Worm (Caenorhabditis elegans) whole organism, L4 larva: ENCODE measurements around the gene ncx-3.

Source experiments
- ceh-32 ChIP-seq: sonication (generic microtip); optimal IDR thresholded peaks from 2 replicates; lab custom pipeline; 2016; ENCODE audit warnings: mild to moderate bottlenecking, missing genetic modification characterization, missing compliant biosample characterization; ENCODE audit not compliant: poor library complexity
- cey-2 ChIP-seq: sonication (generic microtip); optimal IDR thresholded peaks from 3 replicates; lab custom pipeline; 2017; ENCODE audit warnings: missing genetic modification characterization, mild to moderate bottlenecking, missing compliant biosample characterization, antibody characterized with exemption, borderline replicate concordance; ENCODE audit not compliant: insufficient read depth
- daf-16 ChIP-seq, 3 experiments: sonication (generic microtip); optimal IDR thresholded peaks; 2 replicates each; lab custom pipeline; 2016 to 2017; ENCODE audit warnings: missing genetic modification characterization in 3 of 3, missing genetic modification reagents in 3 of 3, mild to moderate bottlenecking in 2 of 3, missing compliant biosample characterization in 2 of 3, missing biosample characterization in 1 of 3, moderate library complexity in 1 of 3
- jun-1 ChIP-seq: fragments of 150-350 bp; optimal IDR thresholded peaks from 2 replicates; lab custom pipeline; 2014; ENCODE audit warnings: missing biosample characterization, missing genetic modification reagents, missing genetic modification characterization
- nhr-28 ChIP-seq: fragments of 150-350 bp; optimal IDR thresholded peaks from 2 replicates; lab custom pipeline; 2014; ENCODE audit warnings: missing biosample characterization, missing genetic modification characterization
- skn-1 ChIP-seq: fragments of 150-350 bp; optimal IDR thresholded peaks from 2 replicates; lab custom pipeline; 2014; ENCODE audit warnings: missing biosample characterization, missing genetic modification characterization
- snpc-4 ChIP-seq: fragments of 150-350 bp; optimal IDR thresholded peaks from 2 replicates; lab custom pipeline; 2014; ENCODE audit warnings: missing biosample characterization, missing genetic modification characterization

- TF ChIP-seq nhr-28 (tag; lab: Kevin White, UChicago) (no peak), snpc-4 (tag; lab: Kevin White, UChicago) (no peak), jun-1 (no peak), cey-2 (no peak), skn-1 (no peak), daf-16 (GFP tag; optimal IDR thresholded peaks at IDR 0.05; lab: Kevin White, UChicago) (no peak), daf-16 (tag; optimal IDR thresholded peaks at IDR 0.05; lab: Kevin White, UChicago) (no peak), ceh-32 (tag; lab: Kevin White, UChicago) (no peak)
Observed at ce11 chrIV:10705176-10705575, 11.3 kb upstream of the ncx-3 start, which contains the start of gene R102.10.
